Worm (Caenorhabditis elegans) whole organism, midembryonic: ENCODE data around the gene C55A6.1.

ENCODE experiments used
- T22C8.4 ChIP-seq: fragments of 200-800 bp; sonication (Bioruptor generic); IDR thresholded peaks from 2 replicates; pipeline ENCODE4 v1.3.6; 2022; ENCODE audit warnings: missing genetic modification characterization, missing compliant biosample characterization
- cog-1 ChIP-seq: sonication (generic microtip); optimal IDR thresholded peaks from 2 replicates; lab custom pipeline; 2016; ENCODE audit warnings: missing genetic modification characterization, missing compliant biosample characterization
- flt-1 ChIP-seq: fragments of 200-800 bp; sonication (Bioruptor generic); IDR thresholded peaks from 2 replicates; pipeline ENCODE4 v1.3.6; 2022; ENCODE audit warnings: missing genetic modification characterization, missing compliant biosample characterization
- klf-2 ChIP-seq: fragments of 200-800 bp; sonication (Bioruptor generic); conservative IDR thresholded peaks from 2 replicates; pipeline ENCODE4 v1.3.6; 2022; ENCODE audit warnings: missing genetic modification reagents, missing genetic modification characterization, missing compliant biosample characterization
- med-1 ChIP-seq: sonication (generic microtip); optimal IDR thresholded peaks from 2 replicates; lab custom pipeline; 2017; ENCODE audit warnings: missing genetic modification characterization, mild to moderate bottlenecking, missing compliant biosample characterization, antibody characterized with exemption, missing genetic modification reagents; ENCODE audit not compliant: insufficient read depth
- ref-1 ChIP-seq: fragments of 200-800 bp; sonication (Bioruptor generic); conservative IDR thresholded peaks from 2 replicates; pipeline ENCODE4 v1.3.6; 2022; ENCODE audit warnings: missing genetic modification reagents, missing genetic modification characterization, missing compliant biosample characterization
- tab-1 ChIP-seq: fragments of 200-800 bp; sonication (Bioruptor generic); IDR thresholded peaks from 2 replicates; pipeline ENCODE4 v1.3.6; 2022; ENCODE audit warnings: missing genetic modification characterization, missing compliant biosample characterization
- ztf-23 ChIP-seq: fragments of 200-800 bp; sonication (Bioruptor generic); IDR thresholded peaks from 2 replicates; pipeline ENCODE4 v1.3.6; 2022; ENCODE audit warnings: missing genetic modification reagents, missing genetic modification characterization, missing compliant biosample characterization
- ztf-29 ChIP-seq: fragments of 200-800 bp; sonication (Bioruptor generic); IDR thresholded peaks from 2 replicates; pipeline ENCODE4 v1.3.6; 2022; ENCODE audit warnings: missing genetic modification reagents, missing genetic modification characterization, missing compliant biosample characterization

- no peak for TF ChIP-seq flt-1 (GFP tag; lab: Robert Waterston, UW)
- no peak for TF ChIP-seq cog-1 (tag; lab: Kevin White, UChicago)
- no peak for TF ChIP-seq ztf-29 (GFP tag; lab: Robert Waterston, UW)
- no peak for TF ChIP-seq ref-1 (GFP tag; lab: Robert Waterston, UW)
- no peak for TF ChIP-seq tab-1 (GFP tag; lab: Robert Waterston, UW)
- no peak for TF ChIP-seq klf-2 (GFP tag; lab: Robert Waterston, UW)
- no peak for TF ChIP-seq T22C8.4
- no peak for TF ChIP-seq ztf-23 (GFP tag; lab: Robert Waterston, UW)
- no peak for TF ChIP-seq med-1 (GFP tag; lab: Kevin White, UChicago)
Observed at ce11 chrV:11545227-11545626, 40.5 kb upstream of the C55A6.1 start, which contains the start of gene F38B7.10.
